Worm (Caenorhabditis elegans) whole organism, late embryonic: ENCODE results near the gene C56A3.8.

Experiments
- T23F11.4 ChIP-seq: fragments of 200-800 bp; sonication (Bioruptor generic); optimal IDR thresholded peaks from 2 replicates; lab custom pipeline; 2018; ENCODE audit warnings: mild to moderate bottlenecking, missing genetic modification characterization, missing compliant biosample characterization
- ceh-48 ChIP-seq: sonication (generic microtip); optimal IDR thresholded peaks from 2 replicates; lab custom pipeline; 2016; ENCODE audit warnings: missing genetic modification characterization, inconsistent platforms, missing compliant biosample characterization
- dve-1 ChIP-seq: sonication (generic microtip); optimal IDR thresholded peaks from 2 replicates; lab custom pipeline; 2017; ENCODE audit warnings: antibody characterized with exemption, mild to moderate bottlenecking, missing genetic modification characterization, missing compliant biosample characterization
- ets-4 ChIP-seq: sonication (generic microtip); optimal IDR thresholded peaks from 2 replicates; lab custom pipeline; 2016; ENCODE audit warnings: missing genetic modification characterization, missing compliant biosample characterization
- eyg-1 ChIP-seq: sonication (generic microtip); optimal IDR thresholded peaks from 2 replicates; lab custom pipeline; 2016; ENCODE audit warnings: missing genotype, missing genetic modification characterization, missing compliant biosample characterization
- fax-1 ChIP-seq: sonication (generic microtip); optimal IDR thresholded peaks from 2 replicates; lab custom pipeline; 2016; ENCODE audit warnings: missing genotype, missing genetic modification characterization, missing compliant biosample characterization
- nhr-11 ChIP-seq: fragments of 150-350 bp; optimal IDR thresholded peaks from 2 replicates; lab custom pipeline; 2014; ENCODE audit warnings: missing biosample characterization, missing genetic modification characterization
- pqm-1 ChIP-seq: sonication (generic microtip); optimal IDR thresholded peaks from 2 replicates; lab custom pipeline; 2016; ENCODE audit warnings: missing genetic modification characterization, missing compliant biosample characterization

- TF ChIP-seq T23F11.4 (no peak), fax-1 (tag; lab: Kevin White, UChicago) (no peak), nhr-11 (no peak), eyg-1 (no peak), pqm-1 (no peak), ets-4 (tag; lab: Kevin White, UChicago) (no peak), dve-1 (tag; lab: Kevin White, UChicago) (no peak), ceh-48 (tag; lab: Kevin White, UChicago) (no peak)
These were observed 17.4 kb downstream of the C56A3.8 start for ce11 chrV:13577463-13577862.
